Worm (Caenorhabditis elegans) whole organism, young adult: ENCODE data around the gene vit-4.

Experiments
- egl-18 ChIP-seq: fragments of 200-800 bp; sonication (Bioruptor generic); IDR thresholded peaks from 2 replicates; pipeline ENCODE4 v1.3.6; 2022; ENCODE audit warnings: missing genetic modification reagents, missing genetic modification characterization, missing compliant biosample characterization
- madf-6 ChIP-seq: fragments of 200-800 bp; sonication (Bioruptor generic); IDR thresholded peaks from 2 replicates; pipeline ENCODE4 v1.3.6; 2022; ENCODE audit warnings: missing genetic modification reagents, missing genetic modification characterization, missing compliant biosample characterization
- nhr-120 ChIP-seq: fragments of 200-800 bp; sonication (Bioruptor generic); IDR thresholded peaks from 2 replicates; pipeline ENCODE4 v1.3.6; 2022; ENCODE audit warnings: missing genetic modification characterization, missing compliant biosample characterization
- nhr-90 ChIP-seq: sonication (generic microtip); optimal IDR thresholded peaks from 2 replicates; lab custom pipeline; 2016; ENCODE audit warnings: missing genotype, mild to moderate bottlenecking, missing genetic modification characterization, missing compliant biosample characterization
- repo-1 ChIP-seq: sonication (generic microtip); optimal IDR thresholded peaks from 2 replicates; lab custom pipeline; 2017; ENCODE audit warnings: mild to moderate bottlenecking, missing genetic modification characterization, missing compliant biosample characterization
- unc-62 ChIP-seq: fragments of 150-350 bp; optimal IDR thresholded peaks from 2 replicates; lab custom pipeline; 2014; ENCODE audit warnings: missing biosample characterization, missing genetic modification reagents, missing genetic modification characterization
- ztf-26 ChIP-seq: sonication (generic microtip); optimal IDR thresholded peaks from 2 replicates; lab custom pipeline; 2017; ENCODE audit warnings: missing genetic modification characterization, missing compliant biosample characterization
- ztf-6 ChIP-seq: fragments of 200-800 bp; sonication (Bioruptor generic); IDR thresholded peaks from 2 replicates; pipeline ENCODE4 v1.3.6; 2022; ENCODE audit warnings: missing genetic modification reagents, missing genetic modification characterization, missing compliant biosample characterization

DNA sequence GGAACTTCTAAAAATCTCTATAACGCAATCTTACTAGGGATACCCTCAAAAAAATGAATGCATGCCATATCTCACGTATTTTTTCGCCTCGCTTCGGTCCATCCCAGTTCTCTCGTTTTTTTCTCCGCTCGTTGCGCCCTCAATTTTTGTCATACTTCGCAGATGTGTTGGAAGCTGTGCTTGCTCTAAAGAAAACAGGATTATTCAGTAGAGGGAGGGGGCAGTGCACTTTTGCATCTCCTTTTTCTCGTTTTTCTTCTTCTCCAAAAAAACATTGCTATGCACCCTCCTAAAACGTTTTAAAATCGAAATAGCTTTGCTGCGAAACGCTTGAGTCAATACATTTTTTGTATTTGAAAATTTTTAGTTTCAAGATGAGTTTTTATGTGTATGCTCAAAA is 28.3 kb downstream of the vit-4 start:
- TF ChIP-seq repo-1 (tag; lab: Kevin White, UChicago) (no peak), unc-62 (GFP tag; lab: Kevin White, UChicago) (no peak), nhr-120 (GFP tag; lab: Robert Waterston, UW) (no peak), madf-6 (no peak), ztf-6 (no peak), ztf-26 (no peak), egl-18 (GFP tag; lab: Robert Waterston, UW) (no peak), nhr-90 (tag; lab: Kevin White, UChicago) (no peak)
